Fruit fly (Drosophila melanogaster): Measurements from ENCODE around the gene Gr8a.

The Gr8a gene

dm6 chrX:9232199-9232598 is 5.3 kb downstream of the Gr8a start, which contains the start of gene CG12121:
Gene CG12121, minus strand, starts transcription at chrX:9232378.
- peak; percentile 94 for TF ChIP-seq Myb (GFP tag; optimal IDR thresholded peaks at IDR 0.05)
- TF ChIP-seq Scr (GFP tag; IDR thresholded peaks at IDR 0.05; ENCODE audit: partially characterized antibody): peak; percentile 65
- peak; percentile 31 for TF ChIP-seq trem (tag; optimal IDR thresholded peaks at IDR 0.05)
- peak; percentile 6 for TF ChIP-seq HmgZ (tag; optimal IDR thresholded peaks at IDR 0.05)
- no peak for TF ChIP-seq pita (GFP tag; optimal IDR thresholded peaks at IDR 0.05)
- peak; percentile 57; the same call in 1 of the 3 replicates for TF ChIP-seq mld (GFP tag; IDR thresholded peaks at IDR 0.05; ENCODE audit: partially characterized antibody)
- peak; percentile 53; the same call in 1 of the 2 replicates for TF ChIP-seq hbn (GFP tag; IDR thresholded peaks at IDR 0.05; ENCODE audit: partially characterized antibody)
- TF ChIP-seq CG1602 (GFP tag; optimal IDR thresholded peaks at IDR 0.05): no peak
- no peak for TF ChIP-seq unpg (GFP tag; optimal IDR thresholded peaks at IDR 0.05)
- TF ChIP-seq CG14860 (GFP tag; IDR thresholded peaks at IDR 0.05; ENCODE audit: partially characterized antibody): peak; percentile 56; the same call in 2 of the 3 replicates
- TF ChIP-seq CG12659 (GFP tag; optimal IDR thresholded peaks at IDR 0.05): peak; percentile 11
- no peak for TF ChIP-seq seq (GFP tag; IDR thresholded peaks at IDR 0.05)
- TF ChIP-seq MESR4 (GFP tag; optimal IDR thresholded peaks at IDR 0.05): peak; percentile 77
- TF ChIP-seq stwl (tag; optimal IDR thresholded peaks at IDR 0.05): peak; percentile 53
- TF ChIP-seq CG9437 (GFP tag; optimal IDR thresholded peaks at IDR 0.05): no peak
- TF ChIP-seq CG30020 (tag; optimal IDR thresholded peaks at IDR 0.05): no peak
- no peak for TF ChIP-seq tgo (GFP tag; IDR thresholded peaks at IDR 0.05)
- no peak for TF ChIP-seq Fer2 (tag; optimal IDR thresholded peaks at IDR 0.05)
- TF ChIP-seq Dp (GFP tag; optimal IDR thresholded peaks at IDR 0.05): peak; percentile 81
- TF ChIP-seq CG18599 (GFP tag; optimal IDR thresholded peaks at IDR 0.05): no peak
- TF ChIP-seq ato (GFP tag; IDR thresholded peaks at IDR 0.05; ENCODE audit: partially characterized antibody): peak; percentile 73
- TF ChIP-seq dm (GFP tag; optimal IDR thresholded peaks at IDR 0.05): peak; percentile 11
- TF ChIP-seq CG4820 (GFP tag; optimal IDR thresholded peaks at IDR 0.05): no peak
- TF ChIP-seq Opbp (GFP tag; IDR thresholded peaks at IDR 0.05; ENCODE audit: partially characterized antibody): peak; percentile 63; the same call in 2 of the 3 replicates
- 0 out of 3 replicates have a peak, but pooled peaks have one; percentile 21 for TF ChIP-seq row (GFP tag; IDR thresholded peaks at IDR 0.05)
- no peak for TF ChIP-seq Atf-2 (GFP tag; optimal IDR thresholded peaks at IDR 0.05)
- TF ChIP-seq crp (GFP tag; optimal IDR thresholded peaks at IDR 0.05): peak in 1 of 2 experiments; percentile 19
- TF ChIP-seq CG42726 (GFP tag; IDR thresholded peaks at IDR 0.05; ENCODE audit: partially characterized antibody): 0 out of 2 replicates have a peak, but pooled peaks have one; percentile 8
- no peak for TF ChIP-seq twi (tag; optimal IDR thresholded peaks at IDR 0.05)
- TF ChIP-seq stc (GFP tag; IDR thresholded peaks at IDR 0.05): no peak
- TF ChIP-seq CG7372 (GFP tag; IDR thresholded peaks at IDR 0.05): no peak
- TF ChIP-seq gce (GFP tag; IDR thresholded peaks at IDR 0.05): no peak
- no peak for TF ChIP-seq CG2120 (GFP tag; optimal IDR thresholded peaks at IDR 0.05)
- TF ChIP-seq hb (GFP tag; IDR thresholded peaks at IDR 0.05; ENCODE audit: partially characterized antibody): peak; percentile 75; the same call in 2 of the 3 replicates
- TF ChIP-seq CG16813 (GFP tag; IDR thresholded peaks at IDR 0.05; ENCODE audit: partially characterized antibody): peak; percentile 59
- TF ChIP-seq CG34224 (GFP tag; IDR thresholded peaks at IDR 0.05; ENCODE audit: partially characterized antibody): peak; percentile 71; the same call in 2 of the 3 replicates
- TF ChIP-seq CG8765 (GFP tag; IDR thresholded peaks at IDR 0.05): no peak
- TF ChIP-seq CG14710 (tag; optimal IDR thresholded peaks at IDR 0.05): peak; percentile 53
- peak; percentile 68 for TF ChIP-seq Sry-δ (GFP tag; optimal IDR thresholded peaks at IDR 0.05)
- TF ChIP-seq Ets97D (GFP tag; optimal IDR thresholded peaks at IDR 0.05): peak; percentile 49
- no peak for TF ChIP-seq CG7357 (GFP tag; IDR thresholded peaks at IDR 0.05)
- TF ChIP-seq jing (GFP tag; optimal IDR thresholded peaks at IDR 0.05): no peak
- peak; percentile 59 for TF ChIP-seq MBD-R2 (GFP tag; IDR thresholded peaks at IDR 0.05)
- no peak for TF ChIP-seq pho (GFP tag; optimal IDR thresholded peaks at IDR 0.05)
- TF ChIP-seq CG9797 (GFP tag; optimal IDR thresholded peaks at IDR 0.05): peak; percentile 42
- TF ChIP-seq bsh (GFP tag; optimal IDR thresholded peaks at IDR 0.05): no peak
- no peak for TF ChIP-seq al (GFP tag; IDR thresholded peaks at IDR 0.05)
- peak; percentile 18 for TF ChIP-seq CG17829 (tag; optimal IDR thresholded peaks at IDR 0.05)
- no peak for TF ChIP-seq Neu2 (GFP tag; optimal IDR thresholded peaks at IDR 0.05; ENCODE audit: borderline replicate concordance)

Data from whole organism, embryonic.